Fruit fly (Drosophila melanogaster) whole organism, wandering third instar larva: ENCODE data around the gene Tsc1.

Experiments used
- Abd-B ChIP-seq: fragments of >200 bp; optimal IDR thresholded peaks from 2 replicates; lab custom pipeline; 2017; ENCODE audit warnings: missing biosample characterization, missing genetic modification characterization
- CG32264 ChIP-seq: fragments of 200-800 bp; sonication (Bioruptor generic); optimal IDR thresholded peaks from 2 replicates; lab custom pipeline; 2016; ENCODE audit warnings: missing biosample characterization, missing genetic modification characterization
- CG9705 ChIP-seq: fragments of 200-800 bp; sonication (Bioruptor generic); optimal IDR thresholded peaks from 2 replicates; lab custom pipeline; 2018; ENCODE audit warnings: missing biosample characterization, mild to moderate bottlenecking, missing genetic modification characterization
- CrebA ChIP-seq: fragments of 200-800 bp; sonication (Bioruptor generic); optimal IDR thresholded peaks from 2 replicates; lab custom pipeline; 2016; ENCODE audit warnings: missing biosample characterization, mild to moderate bottlenecking, missing genetic modification characterization, borderline replicate concordance
- Dfd ChIP-seq: fragments of >200 bp; optimal IDR thresholded peaks from 2 replicates; lab custom pipeline; 2017; ENCODE audit warnings: missing biosample characterization, missing genetic modification characterization
- Dif ChIP-seq: fragments of 200-275, 200-300 bp; sonication (Bioruptor generic); optimal IDR thresholded peaks from 2 replicates; lab custom pipeline; 2018; ENCODE audit warnings: missing biosample characterization, missing genetic modification characterization; ENCODE audit not compliant: partially characterized antibody
- HLH106 ChIP-seq: fragments of 200-800 bp; optimal IDR thresholded peaks from 3 replicates; lab custom pipeline; 2019; ENCODE audit warnings: missing biosample characterization, mild to moderate bottlenecking, missing genetic modification characterization, moderate library complexity
- Hnf4 ChIP-seq: fragments of 200-800 bp; sonication (Bioruptor generic); optimal IDR thresholded peaks from 2 replicates; lab custom pipeline; 2016; ENCODE audit warnings: missing biosample characterization, mild to moderate bottlenecking, missing genetic modification characterization
- Hr78 ChIP-seq: fragments of >200 bp; optimal IDR thresholded peaks from 2 replicates; lab custom pipeline; 2017; ENCODE audit warnings: missing biosample characterization, missing genetic modification characterization
- Hr83 ChIP-seq: fragments of 200-300 bp; sonication (Bioruptor generic); optimal IDR thresholded peaks from 2 replicates; lab custom pipeline; 2016; ENCODE audit warnings: missing biosample characterization, mild to moderate bottlenecking, missing genetic modification characterization, moderate library complexity; ENCODE audit not compliant: poor library complexity, severe bottlenecking
- Jra ChIP-seq: sonication (Bioruptor generic); optimal IDR thresholded peaks from 2 replicates; lab custom pipeline; 2016; ENCODE audit warnings: missing biosample characterization, missing genetic modification characterization
- Mio ChIP-seq: sonication (Bioruptor generic); optimal IDR thresholded peaks from 2 replicates; lab custom pipeline; 2016; ENCODE audit warnings: missing biosample characterization, missing genetic modification characterization
- Myc ChIP-seq: fragments of >200 bp; optimal IDR thresholded peaks from 2 replicates; lab custom pipeline; 2017
- N ChIP-seq: fragments of >200 bp; optimal IDR thresholded peaks from 2 replicates; lab custom pipeline; 2018; ENCODE audit warnings: missing biosample characterization, missing external identifiers, missing genetic modification characterization
- OdsH ChIP-seq: fragments of 200-800 bp; sonication (Bioruptor generic); optimal IDR thresholded peaks from 2 replicates; lab custom pipeline; 2016; ENCODE audit warnings: missing biosample characterization, mild to moderate bottlenecking, missing genetic modification characterization
- Rel ChIP-seq, 2 experiments: fragments of 200-800 bp; sonication (Bioruptor generic) in 1 of 2; optimal IDR thresholded peaks; 2 replicates in 1 of 2; 3 replicates in 1 of 2; lab custom pipeline; 2016 to 2019; ENCODE audit warnings: mild to moderate bottlenecking in 2 of 2, missing biosample characterization in 2 of 2, missing genetic modification characterization in 2 of 2, moderate library complexity in 1 of 2
- Sp1 ChIP-seq: fragments of 200-800 bp; sonication (Bioruptor generic); optimal IDR thresholded peaks from 3 replicates; lab custom pipeline; 2019; ENCODE audit warnings: missing biosample characterization, mild to moderate bottlenecking, missing genetic modification characterization, moderate library complexity
- Vsx2 ChIP-seq: fragments of 200-300, 225-300 bp; sonication (Bioruptor generic); optimal IDR thresholded peaks from 2 replicates; lab custom pipeline; 2018; ENCODE audit warnings: missing biosample characterization, missing genetic modification characterization; ENCODE audit not compliant: partially characterized antibody
- br ChIP-seq: fragments of 200-800 bp; sonication (Bioruptor generic); optimal IDR thresholded peaks from 2 replicates; lab custom pipeline; 2016; ENCODE audit warnings: missing biosample characterization, missing genetic modification characterization
- brk ChIP-seq: fragments of 200-800 bp; sonication (Bioruptor generic); optimal IDR thresholded peaks from 2 replicates; lab custom pipeline; 2016; ENCODE audit warnings: missing biosample characterization, mild to moderate bottlenecking, missing genetic modification characterization
- dl ChIP-seq, 2 experiments: fragments of 175-275, 200-275 bp in 1 of 2; fragments of 200-275 bp in 1 of 2; sonication (Bioruptor generic); optimal IDR thresholded peaks; lab custom pipeline; 2018; ENCODE audit warnings: mild to moderate bottlenecking in 2 of 2, missing biosample characterization in 2 of 2, missing genetic modification characterization in 2 of 2, moderate library complexity in 2 of 2; ENCODE audit not compliant: partially characterized antibody in 2 of 2, insufficient read depth in 1 of 2
- dmrt93B ChIP-seq: fragments of 200-800 bp; sonication (Bioruptor generic); optimal IDR thresholded peaks from 2 replicates; lab custom pipeline; 2018; ENCODE audit warnings: missing biosample characterization, mild to moderate bottlenecking, missing genetic modification characterization
- dsf ChIP-seq: sonication (Bioruptor generic); optimal IDR thresholded peaks from 2 replicates; lab custom pipeline; 2016; ENCODE audit warnings: missing biosample characterization, missing genetic modification characterization, borderline replicate concordance
- ey ChIP-seq: fragments of 200-800 bp; sonication (Bioruptor generic); optimal IDR thresholded peaks from 2 replicates; lab custom pipeline; 2016; ENCODE audit warnings: missing biosample characterization, missing genetic modification characterization
- foxo ChIP-seq, 2 experiments: fragments of 200-800 bp; sonication (Bioruptor generic); optimal IDR thresholded peaks; 2 replicates in 1 of 2; 3 replicates in 1 of 2; lab custom pipeline; 2016 to 2017; ENCODE audit warnings: missing biosample characterization in 2 of 2, missing genetic modification characterization in 2 of 2
- fru ChIP-seq: fragments of 200-800 bp; sonication (Bioruptor generic); optimal IDR thresholded peaks from 3 replicates; lab custom pipeline; 2016; ENCODE audit warnings: missing biosample characterization, mild to moderate bottlenecking, missing genetic modification characterization
- h ChIP-seq: fragments of 200-800 bp; sonication (Bioruptor generic); optimal IDR thresholded peaks from 3 replicates; lab custom pipeline; 2016; ENCODE audit warnings: missing biosample characterization, mild to moderate bottlenecking, missing genetic modification characterization
- jim ChIP-seq: fragments of 175-275, 200-325 bp; sonication (Bioruptor generic); optimal IDR thresholded peaks from 2 replicates; lab custom pipeline; 2016; ENCODE audit warnings: missing biosample characterization, mild to moderate bottlenecking, missing genetic modification characterization
- lola ChIP-seq: fragments of >200 bp; optimal IDR thresholded peaks from 2 replicates; lab custom pipeline; 2017; ENCODE audit warnings: missing biosample characterization, missing genetic modification characterization
- pan ChIP-seq: fragments of >200 bp; optimal IDR thresholded peaks from 2 replicates; lab custom pipeline; 2017
- psq ChIP-seq: fragments of 200-800 bp; sonication (Bioruptor generic); optimal IDR thresholded peaks from 3 replicates; lab custom pipeline; 2017; ENCODE audit warnings: missing biosample characterization, mild to moderate bottlenecking, missing genetic modification characterization, moderate library complexity
- rgr ChIP-seq: fragments of 200-800 bp; sonication (Bioruptor generic); optimal IDR thresholded peaks from 3 replicates; lab custom pipeline; 2016; ENCODE audit warnings: missing biosample characterization, mild to moderate bottlenecking, missing genetic modification characterization
- sage ChIP-seq: fragments of 200-800 bp; sonication (Bioruptor generic); optimal IDR thresholded peaks from 2 replicates; lab custom pipeline; 2016; ENCODE audit warnings: missing biosample characterization, mild to moderate bottlenecking, missing genetic modification characterization
- sv ChIP-seq: fragments of 200-800 bp; sonication (Bioruptor generic); optimal IDR thresholded peaks from 3 replicates; lab custom pipeline; 2016; ENCODE audit warnings: missing biosample characterization, missing genetic modification characterization
- tai ChIP-seq: sonication (Bioruptor generic); optimal IDR thresholded peaks from 2 replicates; lab custom pipeline; 2016; ENCODE audit warnings: missing biosample characterization, missing genetic modification characterization
- woc ChIP-seq: sonication (Bioruptor generic); optimal IDR thresholded peaks from 2 replicates; lab custom pipeline; 2016; ENCODE audit warnings: missing biosample characterization, mild to moderate bottlenecking, missing genetic modification characterization

Tsc1 gene

dm6 chr3R:24106059-24106631 is 24.0 kb upstream of the Tsc1 start:
- peak; percentile 47 for TF ChIP-seq woc (GFP tag; lab: Kevin White, UChicago)
- peak; percentile 24 for TF ChIP-seq CG32264
- peak; percentile 84 for TF ChIP-seq h (GFP tag; lab: Kevin White, UChicago)
- TF ChIP-seq sage (GFP tag; lab: Kevin White, UChicago), result peak; percentile 49
- TF ChIP-seq CrebA (GFP tag; lab: Kevin White, UChicago), result no peak
- peak; percentile 7 to 77 for TF ChIP-seq foxo (GFP tag; optimal IDR thresholded peaks at IDR 0.05; lab: Kevin White, UChicago)
- TF ChIP-seq HLH106 (tag; lab: Kevin White, UChicago), result peak; percentile 44
- no peak for TF ChIP-seq jim (GFP tag; lab: Kevin White, UChicago)
- peak; percentile 86 for TF ChIP-seq brk
- TF ChIP-seq fru (GFP tag; lab: Kevin White, UChicago), result peak; percentile 73
- TF ChIP-seq ey (GFP tag; lab: Kevin White, UChicago), result peak; percentile 59
- TF ChIP-seq Sp1, result peak; percentile 37
- TF ChIP-seq Hnf4, result peak; percentile 72
- no peak for TF ChIP-seq Hr78 (GFP tag; lab: Kevin White, UChicago)
- TF ChIP-seq OdsH (GFP tag; lab: Kevin White, UChicago), result peak; percentile 71
- peak; percentile 74 for TF ChIP-seq Jra (GFP tag; lab: Kevin White, UChicago)
- TF ChIP-seq sv (GFP tag; lab: Kevin White, UChicago), result peak; percentile 43
- peak; percentile 39 for TF ChIP-seq Hr83
- no peak for TF ChIP-seq Mio (GFP tag; lab: Kevin White, UChicago)
- peak; percentile 9 for TF ChIP-seq dsf (GFP tag; lab: Kevin White, UChicago)
- TF ChIP-seq CG9705 (GFP tag; lab: Kevin White, UChicago), result no peak
- TF ChIP-seq br (GFP tag; lab: Kevin White, UChicago), result peak; percentile 78
- TF ChIP-seq rgr, result peak; percentile 75
- TF ChIP-seq pan (lab: Kevin White, UChicago), result no peak
- no peak for TF ChIP-seq Rel (GFP tag; optimal IDR thresholded peaks at IDR 0.05; lab: Kevin White, UChicago)
- peak; percentile 33 for TF ChIP-seq Rel (tag; optimal IDR thresholded peaks at IDR 0.05; lab: Kevin White, UChicago)

dm6 chr3R:24106879-24107441 is 23.1 kb upstream of the Tsc1 start, which contains the start of gene CG10694:
Gene CG10694, plus strand, starts transcription at chr3R:24107391.
- TF ChIP-seq Abd-B (GFP tag; lab: Kevin White, UChicago) (no peak), Rel (GFP tag; optimal IDR thresholded peaks at IDR 0.05; lab: Kevin White, UChicago) (no peak), Rel (tag; optimal IDR thresholded peaks at IDR 0.05; lab: Kevin White, UChicago) (no peak), Vsx2 (GFP tag; lab: Kevin White, UChicago) (no peak), CG9705 (GFP tag; lab: Kevin White, UChicago) (no peak), sv (GFP tag; lab: Kevin White, UChicago) (no peak), lola (no peak), Hnf4 (no peak), Hr78 (GFP tag; lab: Kevin White, UChicago) (no peak), OdsH (GFP tag; lab: Kevin White, UChicago) (no peak), pan (lab: Kevin White, UChicago) (no peak), tai (GFP tag; lab: Kevin White, UChicago) (no peak), dsf (GFP tag; lab: Kevin White, UChicago) (no peak), Hr83 (no peak), brk (no peak), Dif (GFP tag; lab: Kevin White, UChicago) (no peak), foxo (GFP tag; optimal IDR thresholded peaks at IDR 0.05; lab: Kevin White, UChicago) (no peak), woc (GFP tag; lab: Kevin White, UChicago) (no peak), Mio (GFP tag; lab: Kevin White, UChicago) (no peak), Dfd (GFP tag; lab: Kevin White, UChicago) (no peak)
- TF ChIP-seq, all 38 proteins: peak for 0

dm6 chr3R:24108902-24109389 is 21.2 kb upstream of the Tsc1 start, which contains the start of the genes eIF4EHP and CG18428:
Gene eIF4EHP, minus strand, starts transcription at chr3R:24108960.
Gene CG18428, plus strand, starts transcription at chr3R:24109336.
- TF ChIP-seq Myc (lab: Kevin White, UChicago) (peak; percentile 79), Sp1 (peak; percentile 100), Abd-B (GFP tag; lab: Kevin White, UChicago) (no peak), sage (GFP tag; lab: Kevin White, UChicago) (peak; percentile 94), HLH106 (tag; lab: Kevin White, UChicago) (peak; percentile 100), Dif (GFP tag; lab: Kevin White, UChicago) (peak; percentile 34), woc (GFP tag; lab: Kevin White, UChicago) (peak; percentile 94), Mio (GFP tag; lab: Kevin White, UChicago) (peak; percentile 70), CrebA (GFP tag; lab: Kevin White, UChicago) (no peak), CG9705 (GFP tag; lab: Kevin White, UChicago) (peak; percentile 99), dsf (GFP tag; lab: Kevin White, UChicago) (peak; percentile 87), ey (GFP tag; lab: Kevin White, UChicago) (peak; percentile 88), CG32264 (peak; percentile 41), h (GFP tag; lab: Kevin White, UChicago) (peak; percentile 96), tai (GFP tag; lab: Kevin White, UChicago) (no peak), br (GFP tag; lab: Kevin White, UChicago) (peak; percentile 89), Hr78 (GFP tag; lab: Kevin White, UChicago) (no peak), sv (GFP tag; lab: Kevin White, UChicago) (peak; percentile 94), psq (peak; percentile 98), Hnf4 (peak; percentile 91), foxo (GFP tag; optimal IDR thresholded peaks at IDR 0.05; lab: Kevin White, UChicago) (peak in 1 of 2 experiments; percentile 99), Rel (GFP tag; optimal IDR thresholded peaks at IDR 0.05; lab: Kevin White, UChicago) (peak; percentile 83), Rel (tag; optimal IDR thresholded peaks at IDR 0.05; lab: Kevin White, UChicago) (peak; percentile 95), N (GFP tag; lab: Kevin White, UChicago) (no peak), dmrt93B (GFP tag; lab: Kevin White, UChicago) (peak; percentile 99), Hr83 (peak; percentile 94), Vsx2 (GFP tag; lab: Kevin White, UChicago) (no peak), jim (GFP tag; lab: Kevin White, UChicago) (peak; percentile 30), dl (GFP tag; optimal IDR thresholded peaks at IDR 0.05; lab: Kevin White, UChicago; ENCODE audit: insufficient read depth in 1 of 2, partially characterized antibody in 2 of 2) (no peak), Dfd (GFP tag; lab: Kevin White, UChicago) (peak; percentile 98), lola (no peak)
